Worm (Caenorhabditis elegans) whole organism, mixed stage, embryonic: Measurements from ENCODE around the gene madd-2.
A peak's percentile ranks its signal among the peaks of the same experiment; 100 is the strongest.

Experiments used
- elt-3 ChIP-seq: fragments of 150-350 bp; optimal IDR thresholded peaks from 2 replicates; lab custom pipeline; 2014; ENCODE audit warnings: missing biosample characterization, missing genetic modification characterization
- flh-1 ChIP-seq: fragments of 200-800 bp; sonication (Bioruptor generic); optimal IDR thresholded peaks from 2 replicates; lab custom pipeline; 2018; ENCODE audit warnings: mild to moderate bottlenecking, missing genetic modification characterization, moderate library complexity, missing compliant biosample characterization
- nhr-12 ChIP-seq: fragments of 150-350 bp; optimal IDR thresholded peaks from 2 replicates; lab custom pipeline; 2014; ENCODE audit warnings: missing biosample characterization, missing genetic modification characterization
- nhr-237 ChIP-seq: fragments of 150-350 bp; optimal IDR thresholded peaks from 2 replicates; lab custom pipeline; 2014; ENCODE audit warnings: missing biosample characterization, missing genetic modification characterization
- unc-62 ChIP-seq: fragments of 150-350 bp; optimal IDR thresholded peaks from 2 replicates; lab custom pipeline; 2014; ENCODE audit warnings: missing biosample characterization, missing genetic modification reagents, missing genetic modification characterization

ce11 chrV:1228884-1229662, 6.2 kb downstream of the madd-2 start:
- TF ChIP-seq nhr-12 (tag; lab: Kevin White, UChicago) (no peak), flh-1 (GFP tag; lab: Kevin White, UChicago) (no peak), unc-62 (GFP tag; lab: Kevin White, UChicago) (peak; percentile 53), elt-3 (no peak), nhr-237 (tag; lab: Kevin White, UChicago) (no peak)
